Worm (Caenorhabditis elegans) whole organism, L2 larva: Measurements from ENCODE around the gene wrm-1.

Source experiments
- ZK546.5 ChIP-seq: sonication (generic microtip); optimal IDR thresholded peaks from 2 replicates; lab custom pipeline; 2017; ENCODE audit warnings: missing biosample characterization, missing genetic modification characterization
- nhr-25 ChIP-seq: fragments of 150-350 bp; sonication (generic microtip); optimal IDR thresholded peaks from 3 replicates; lab custom pipeline; 2014; ENCODE audit warnings: missing biosample characterization, missing genetic modification characterization
- snpc-4 ChIP-seq: fragments of 150-350 bp; optimal IDR thresholded peaks from 2 replicates; lab custom pipeline; 2014; ENCODE audit warnings: missing biosample characterization, missing genetic modification characterization
- zag-1 ChIP-seq: fragments of 150-350 bp; optimal IDR thresholded peaks from 2 replicates; lab custom pipeline; 2014; ENCODE audit warnings: missing biosample characterization, missing genetic modification characterization
- ztf-11 ChIP-seq: sonication (generic microtip); optimal IDR thresholded peaks from 2 replicates; lab custom pipeline; 2017; ENCODE audit warnings: missing biosample characterization, missing genetic modification characterization

DNA sequence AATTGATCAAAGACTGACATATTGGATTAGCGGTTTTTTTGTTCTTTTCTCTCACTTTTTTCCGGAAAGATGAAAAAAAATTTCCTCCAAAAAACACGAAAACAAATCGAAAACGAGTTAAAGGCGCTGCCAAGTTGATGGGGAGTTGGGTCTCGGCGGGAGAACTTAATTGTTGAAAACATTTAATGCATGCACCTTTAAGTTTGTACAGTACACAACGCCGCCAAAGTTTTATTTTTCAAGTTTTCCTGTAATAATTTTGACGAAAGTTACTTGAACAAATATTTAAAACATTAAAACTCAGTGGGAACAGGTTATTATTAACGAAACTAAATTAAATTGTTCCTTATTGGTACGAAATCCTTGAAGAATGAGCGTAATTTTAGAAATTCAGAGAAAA lies 21.2 kb upstream of the wrm-1 start:
- TF ChIP-seq ZK546.5 (tag; lab: Kevin White, UChicago) (no peak), ztf-11 (no peak), snpc-4 (tag; lab: Kevin White, UChicago) (no peak), nhr-25 (tag; lab: Kevin White, UChicago) (no peak), zag-1 (tag; lab: Kevin White, UChicago) (no peak)
